Fruit fly (Drosophila melanogaster) whole organism, prepupa: ENCODE measurements around the gene CG9040.

ENCODE experiments used
- Lpt ChIP-seq: fragments of 200-800 bp; sonication (Bioruptor generic); optimal IDR thresholded peaks from 3 replicates; lab custom pipeline; 2016; ENCODE audit warnings: missing biosample characterization, missing genetic modification characterization
- Smox ChIP-seq: fragments of 200-800 bp; sonication (Bioruptor generic); optimal IDR thresholded peaks from 3 replicates; lab custom pipeline; 2016; ENCODE audit warnings: missing biosample characterization, missing genetic modification characterization
- esn ChIP-seq: fragments of 200-800 bp; sonication (Bioruptor generic); optimal IDR thresholded peaks from 2 replicates; lab custom pipeline; 2016; ENCODE audit warnings: missing biosample characterization, mild to moderate bottlenecking, missing genetic modification characterization, moderate library complexity
- fd85E ChIP-seq: fragments of 200-800 bp; sonication (Bioruptor generic); optimal IDR thresholded peaks from 3 replicates; lab custom pipeline; 2016; ENCODE audit warnings: missing biosample characterization, missing genetic modification characterization
- salr ChIP-seq, 2 experiments: fragments of 200-800 bp; sonication (Bioruptor generic); optimal IDR thresholded peaks; 3 replicates each; lab custom pipeline; 2016 to 2018; ENCODE audit warnings: missing biosample characterization in 2 of 2, missing genetic modification characterization in 2 of 2, mild to moderate bottlenecking in 1 of 2
- vri ChIP-seq: fragments of 200-800 bp; sonication (Bioruptor generic); optimal IDR thresholded peaks from 3 replicates; lab custom pipeline; 2016; ENCODE audit warnings: missing biosample characterization, mild to moderate bottlenecking, missing genetic modification characterization

DNA sequence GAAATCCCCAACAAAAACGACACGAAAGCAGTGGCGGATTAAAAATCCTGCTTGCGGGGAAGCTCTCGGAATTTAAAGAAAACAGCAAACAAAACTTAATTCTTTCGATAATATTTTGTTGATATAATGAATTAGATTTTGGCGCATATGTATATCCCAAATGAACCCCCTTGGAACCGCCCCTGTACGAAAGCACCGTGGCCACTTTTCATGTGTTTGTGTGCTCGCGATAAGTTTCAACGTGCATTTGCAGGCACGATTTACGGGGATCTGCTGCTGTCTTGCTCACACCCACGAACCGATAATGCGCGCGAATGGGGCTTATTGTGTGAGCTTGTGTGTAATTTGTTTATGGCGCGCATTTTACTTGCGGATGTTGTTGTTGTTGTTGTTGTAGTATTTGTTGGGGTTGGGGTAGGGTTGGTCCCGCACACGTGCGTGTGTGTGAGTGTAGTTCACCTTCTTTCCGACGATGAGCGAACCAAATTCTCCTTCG is 17.3 kb downstream of the CG9040 start:
- TF ChIP-seq Smox (GFP tag; lab: Kevin White, UChicago): peak; percentile 97
- peak; percentile 99 for TF ChIP-seq Lpt
- TF ChIP-seq vri (GFP tag; lab: Kevin White, UChicago): peak; percentile 97
- peak; percentile 92 for TF ChIP-seq fd85E
- peak; percentile 96 to 99 for TF ChIP-seq salr (GFP tag; optimal IDR thresholded peaks at IDR 0.05; lab: Kevin White, UChicago)
- TF ChIP-seq esn (GFP tag; lab: Kevin White, UChicago): peak; percentile 99
